Fruit fly (Drosophila melanogaster): ENCODE results near the gene CtsL4.

The CtsL4 gene

dm6 chr2L:10306518-10307260 lies 49.7 kb downstream of the CtsL4 start, which contains the start of the genes CG5390 and CG4968 (continued):
- TF ChIP-seq Poxn (GFP tag; IDR thresholded peaks at IDR 0.05) (no peak), CG8089 (GFP tag; optimal IDR thresholded peaks at IDR 0.05) (no peak), trh (GFP tag; optimal IDR thresholded peaks at IDR 0.05) (no peak), E2f1 (GFP tag; IDR thresholded peaks at IDR 0.05) (no peak), CG6765 (GFP tag; optimal IDR thresholded peaks at IDR 0.05) (peak; percentile 62), CG12391 (tag; optimal IDR thresholded peaks at IDR 0.05) (peak; percentile 85), salm (tag; optimal IDR thresholded peaks at IDR 0.05) (peak; percentile 58), CG17612 (GFP tag; IDR thresholded peaks at IDR 0.05) (no peak), CG1792 (GFP tag; optimal IDR thresholded peaks at IDR 0.05) (no peak), CG17359 (tag; optimal IDR thresholded peaks at IDR 0.05) (peak; percentile 72), Mes4 (GFP tag; optimal IDR thresholded peaks at IDR 0.05) (no peak), CG3995 (GFP tag; optimal IDR thresholded peaks at IDR 0.05) (peak; percentile 35), insv (GFP tag; optimal IDR thresholded peaks at IDR 0.05) (no peak), crol (GFP tag; IDR thresholded peaks at IDR 0.05) (no peak), CG2116 (GFP tag; optimal IDR thresholded peaks at IDR 0.05) (peak; percentile 99), grau (tag; optimal IDR thresholded peaks at IDR 0.05) (peak; percentile 78), Pdp1 (GFP tag; optimal IDR thresholded peaks at IDR 0.05) (peak in 1 of 2 experiments; percentile 42), sqz (GFP tag; optimal IDR thresholded peaks at IDR 0.05) (peak; percentile 43), CG12071 (GFP tag; optimal IDR thresholded peaks at IDR 0.05) (no peak), Meics (GFP tag; optimal IDR thresholded peaks at IDR 0.05) (peak; percentile 78), aop (GFP tag; IDR thresholded peaks at IDR 0.05) (no peak), Hsf (GFP tag; optimal IDR thresholded peaks at IDR 0.05) (peak; percentile 34), CG13624 (GFP tag; optimal IDR thresholded peaks at IDR 0.05) (peak; percentile 43), Hr51 (GFP tag; optimal IDR thresholded peaks at IDR 0.05) (peak; percentile 30 to 83), HLHmδ (GFP tag; optimal IDR thresholded peaks at IDR 0.05) (peak; percentile 40), dimm (GFP tag; IDR thresholded peaks at IDR 0.05) (no peak), D (optimal IDR thresholded peaks at IDR 0.05) (no peak), D (GFP tag; optimal IDR thresholded peaks at IDR 0.05) (peak; percentile 64), prd (optimal IDR thresholded peaks at IDR 0.05) (no peak), prd (GFP tag; IDR thresholded peaks at IDR 0.05) (no peak), CG7839 (tag; optimal IDR thresholded peaks at IDR 0.05) (no peak), HLH3B (GFP tag; IDR thresholded peaks at IDR 0.05) (peak; percentile 45; the same call in 1 of the 2 replicates), HLH54F (GFP tag; optimal IDR thresholded peaks at IDR 0.05) (peak; percentile 6), Dad (GFP tag; optimal IDR thresholded peaks at IDR 0.05) (peak; percentile 8), GATAe (GFP tag; conservative IDR thresholded peaks at IDR 0.05) (no peak), CG32767 (GFP tag; IDR thresholded peaks at IDR 0.05) (0 out of 2 replicates have a peak, but pooled peaks have one; percentile 52), ab (GFP tag; optimal IDR thresholded peaks at IDR 0.05) (no peak), vnd (GFP tag; IDR thresholded peaks at IDR 0.05; ENCODE audit: partially characterized antibody) (no peak), phol (tag; optimal IDR thresholded peaks at IDR 0.05) (peak; percentile 70), CG12942 (GFP tag; optimal IDR thresholded peaks at IDR 0.05) (peak; percentile 52), CG9797 (GFP tag; optimal IDR thresholded peaks at IDR 0.05) (no peak), CG1024 (GFP tag; IDR thresholded peaks at IDR 0.05) (peak; percentile 17; the same call in 1 of the 2 replicates), CG18262 (tag; optimal IDR thresholded peaks at IDR 0.05) (peak; percentile 69), Ptx1 (GFP tag; IDR thresholded peaks at IDR 0.05) (peak; percentile 50; the same call in 1 of the 2 replicates), wdn (GFP tag; IDR thresholded peaks at IDR 0.05) (peak; percentile 38; the same call in 1 of the 2 replicates), CG1603 (tag; optimal IDR thresholded peaks at IDR 0.05) (peak; percentile 71), al (GFP tag; IDR thresholded peaks at IDR 0.05) (peak; percentile 55), CG4617 (GFP tag; optimal IDR thresholded peaks at IDR 0.05; ENCODE audit: borderline replicate concordance) (peak; percentile 72), ttk (GFP tag; IDR thresholded peaks at IDR 0.05) (peak; percentile 32; the same call in 1 of the 2 replicates), Med (GFP tag) (peak; percentile 87), h (optimal IDR thresholded peaks at IDR 0.05) (no peak)
